Worm (Caenorhabditis elegans): ENCODE data around the gene T12D8.5.
A peak's percentile ranks its signal among the peaks of the same experiment; 100 is the strongest.

Gene T12D8.5

ce11 chrIII:13626692-13627091, at the start of gene T12D8.5:
Gene T12D8.5, minus strand, starts transcription at chrIII:13626786.
- TF ChIP-seq tbx-8 (GFP tag; optimal IDR thresholded peaks at IDR 0.05) (no peak), unc-62 (GFP tag; optimal IDR thresholded peaks at IDR 0.05) (no peak), mls-2 (tag; optimal IDR thresholded peaks at IDR 0.05) (no peak), elt-1 (tag; optimal IDR thresholded peaks at IDR 0.05; ENCODE audit: borderline replicate concordance, insufficient read depth) (no peak), unc-39 (tag; optimal IDR thresholded peaks at IDR 0.05) (no peak), nhr-28 (tag; optimal IDR thresholded peaks at IDR 0.05) (no peak), snpc-4 (tag; optimal IDR thresholded peaks at IDR 0.05) (no peak), ces-1 (GFP tag; optimal IDR thresholded peaks at IDR 0.05) (no peak), bed-3 (GFP tag; optimal IDR thresholded peaks at IDR 0.05) (no peak), ceh-43 (GFP tag; optimal IDR thresholded peaks at IDR 0.05) (no peak), unc-120 (tag; optimal IDR thresholded peaks at IDR 0.05; ENCODE audit: poor library complexity, severe bottlenecking) (no peak), ham-2 (GFP tag; optimal IDR thresholded peaks at IDR 0.05) (no peak), nhr-12 (tag; optimal IDR thresholded peaks at IDR 0.05) (no peak), hlh-1 (tag; optimal IDR thresholded peaks at IDR 0.05) (no peak), sptf-1 (tag; optimal IDR thresholded peaks at IDR 0.05) (no peak), lin-32 (GFP tag; optimal IDR thresholded peaks at IDR 0.05) (no peak), ceh-39 (tag; optimal IDR thresholded peaks at IDR 0.05) (no peak), flh-1 (GFP tag; optimal IDR thresholded peaks at IDR 0.05) (no peak)

ce11 chrIII:13672654-13673330, 46.2 kb upstream of the T12D8.5 start, which contains the start of gene aqp-11:
Gene aqp-11, plus strand, starts transcription at chrIII:13673280.
- TF ChIP-seq hlh-1 (tag; optimal IDR thresholded peaks at IDR 0.05) (peak; percentile 31), ceh-39 (tag; optimal IDR thresholded peaks at IDR 0.05) (no peak)

- no peak for TF ChIP-seq lin-32 (GFP tag; optimal IDR thresholded peaks at IDR 0.05)
- TF ChIP-seq hlh-1 (tag; optimal IDR thresholded peaks at IDR 0.05), result no peak
- no peak for TF ChIP-seq unc-62 (GFP tag; optimal IDR thresholded peaks at IDR 0.05)
- TF ChIP-seq zip-8 (tag; optimal IDR thresholded peaks at IDR 0.05), result no peak
- TF ChIP-seq elt-3 (tag; optimal IDR thresholded peaks at IDR 0.05), result no peak
- TF ChIP-seq blmp-1 (tag; optimal IDR thresholded peaks at IDR 0.05), result no peak
- no peak for TF ChIP-seq sem-2 (GFP tag; optimal IDR thresholded peaks at IDR 0.05)
- TF ChIP-seq snpc-4 (tag; optimal IDR thresholded peaks at IDR 0.05), result no peak
- TF ChIP-seq nhr-12 (tag; optimal IDR thresholded peaks at IDR 0.05), result no peak
- no peak for TF ChIP-seq ces-1 (GFP tag; optimal IDR thresholded peaks at IDR 0.05)
- TF ChIP-seq M03D4.4 (tag; optimal IDR thresholded peaks at IDR 0.05), result no peak
- no peak for TF ChIP-seq mls-2 (tag; optimal IDR thresholded peaks at IDR 0.05)
- TF ChIP-seq unc-120 (tag; optimal IDR thresholded peaks at IDR 0.05; ENCODE audit: poor library complexity, severe bottlenecking), result no peak
- no peak for TF ChIP-seq elt-1 (tag; optimal IDR thresholded peaks at IDR 0.05; ENCODE audit: borderline replicate concordance, insufficient read depth)
- TF ChIP-seq nhr-28 (tag; optimal IDR thresholded peaks at IDR 0.05), result no peak
Observed at ce11 chrIII:13669519-13669918, 42.9 kb upstream of the T12D8.5 start.

- TF ChIP-seq ztf-11 (tag; optimal IDR thresholded peaks at IDR 0.05) (no peak), blmp-1 (tag; optimal IDR thresholded peaks at IDR 0.05) (no peak), nhr-237 (tag; optimal IDR thresholded peaks at IDR 0.05) (no peak), nhr-2 (tag; optimal IDR thresholded peaks at IDR 0.05) (no peak), nhr-12 (tag; optimal IDR thresholded peaks at IDR 0.05) (no peak)
Observed at ce11 chrIII:13667739-13668138, 41.2 kb upstream of the T12D8.5 start, which contains the start of gene flp-15. Gene flp-15, minus strand, starts transcription at chrIII:13667839.

- TF ChIP-seq lsy-2 (tag; optimal IDR thresholded peaks at IDR 0.05), result no peak
- no peak for TF ChIP-seq nhr-12 (tag; optimal IDR thresholded peaks at IDR 0.05)
- no peak for TF ChIP-seq snpc-4 (tag; optimal IDR thresholded peaks at IDR 0.05)
- TF ChIP-seq elt-3 (tag; optimal IDR thresholded peaks at IDR 0.05), result no peak
- no peak for TF ChIP-seq lin-13 (tag; optimal IDR thresholded peaks at IDR 0.05)
- no peak for TF ChIP-seq tbx-8 (GFP tag; optimal IDR thresholded peaks at IDR 0.05)
- no peak for TF ChIP-seq nhr-76 (tag; optimal IDR thresholded peaks at IDR 0.05)
- no peak for TF ChIP-seq drap-1 (GFP tag; optimal IDR thresholded peaks at IDR 0.05)
- no peak for TF ChIP-seq lin-32 (GFP tag; optimal IDR thresholded peaks at IDR 0.05)
- no peak for TF ChIP-seq mab-5 (tag; optimal IDR thresholded peaks at IDR 0.05)
- no peak for TF ChIP-seq mls-2 (tag; optimal IDR thresholded peaks at IDR 0.05)
- no peak for TF ChIP-seq nhr-2 (tag; optimal IDR thresholded peaks at IDR 0.05)
- no peak for TF ChIP-seq flh-1 (GFP tag; optimal IDR thresholded peaks at IDR 0.05)
- no peak for TF ChIP-seq pha-4 (tag; optimal IDR thresholded peaks at IDR 0.05)
- no peak for TF ChIP-seq blmp-1 (tag; optimal IDR thresholded peaks at IDR 0.05)
- TF ChIP-seq bed-3 (GFP tag; optimal IDR thresholded peaks at IDR 0.05), result no peak
- no peak for TF ChIP-seq mep-1 (tag; optimal IDR thresholded peaks at IDR 0.05)
- no peak for TF ChIP-seq cnd-1 (tag; optimal IDR thresholded peaks at IDR 0.05)
- TF ChIP-seq unc-62 (GFP tag; optimal IDR thresholded peaks at IDR 0.05), result no peak
Observed at ce11 chrIII:13666406-13666805, 39.8 kb upstream of the T12D8.5 start.
